Fruit fly (Drosophila melanogaster): ENCODE results near the gene Kdsr.

Gene Kdsr

DNA sequence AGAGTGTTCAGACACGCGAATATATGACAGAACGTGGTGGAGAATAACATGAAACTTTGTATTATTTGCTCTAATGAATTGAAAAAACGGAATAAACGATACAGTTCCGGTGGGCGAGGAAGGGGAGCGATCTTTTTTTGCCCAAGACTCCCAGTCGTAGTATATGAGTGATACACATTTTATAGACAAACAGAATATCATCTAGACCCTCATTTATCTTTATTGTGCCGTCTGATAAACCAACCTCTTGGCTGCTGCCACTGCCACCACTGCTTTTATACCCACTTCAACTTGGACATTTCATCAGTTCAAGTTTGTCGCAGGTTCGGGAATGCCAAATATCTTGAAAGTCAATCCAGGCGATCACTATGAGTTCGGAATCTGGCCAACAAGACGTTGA is 46.3 kb downstream of the Kdsr start, which contains the start of gene CG31106:
Gene CG31106, plus strand, starts transcription at position 301 of the 400 bp plus-strand sequence.
- TF ChIP-seq CG8301 (tag; optimal IDR thresholded peaks at IDR 0.05) (no peak), gl (tag; optimal IDR thresholded peaks at IDR 0.05) (no peak)

- TF ChIP-seq EcR (GFP tag; optimal IDR thresholded peaks at IDR 0.05) (no peak), CG17806 (tag; optimal IDR thresholded peaks at IDR 0.05) (peak; percentile 16), D1 (tag; optimal IDR thresholded peaks at IDR 0.05) (peak; percentile 51), Ets98B (GFP tag; IDR thresholded peaks at IDR 0.05) (peak; percentile 44), CG4496 (GFP tag; IDR thresholded peaks at IDR 0.05) (peak; percentile 64; the same call in 2 of the 3 replicates), CG34367 (tag; optimal IDR thresholded peaks at IDR 0.05) (no peak), CG8159 (tag; optimal IDR thresholded peaks at IDR 0.05) (no peak)
Measured at dm6 chr3R:25215123-25215522, 47.2 kb downstream of the Kdsr start, which contains the start of gene Saysd1. Gene Saysd1, minus strand, starts transcription at chr3R:25215188.
